Worm (Caenorhabditis elegans): ENCODE data around the gene F43E2.6.

DNA sequence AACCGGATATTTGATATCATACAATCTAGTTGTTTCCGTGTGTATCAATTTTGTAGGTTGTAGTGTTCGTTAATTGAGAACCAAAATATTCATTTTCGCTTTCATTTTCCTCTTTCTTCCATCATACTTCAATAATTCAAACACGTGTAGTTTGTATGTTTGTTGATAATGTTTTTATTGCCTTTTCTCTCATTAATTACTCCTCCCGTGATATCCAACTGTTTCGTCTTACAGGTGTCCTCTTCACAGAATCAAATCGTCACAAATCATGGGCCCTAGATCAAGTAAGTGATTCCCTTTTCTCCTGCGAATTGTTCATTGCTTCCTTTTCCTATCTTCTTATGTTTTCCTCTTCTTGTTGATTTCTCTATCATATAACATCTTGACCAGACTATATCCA lies 29.7 kb downstream of the F43E2.6 start, which contains the start of gene nhr-21:
- TF ChIP-seq flt-1 (GFP tag; IDR thresholded peaks at IDR 0.05): no peak
- TF ChIP-seq cog-1 (tag; optimal IDR thresholded peaks at IDR 0.05): no peak
- TF ChIP-seq T22C8.4 (GFP tag; IDR thresholded peaks at IDR 0.05): no peak
- TF ChIP-seq tab-1 (GFP tag; IDR thresholded peaks at IDR 0.05): no peak
- TF ChIP-seq ztf-29 (GFP tag; IDR thresholded peaks at IDR 0.05): no peak
